Worm (Caenorhabditis elegans) whole organism, mixed stage, embryonic: Measurements from ENCODE around the gene mks-3.
A peak's percentile ranks its signal among the peaks of the same experiment; 100 is the strongest.

Experiments used
- M03D4.4 ChIP-seq: sonication (generic microtip); optimal IDR thresholded peaks from 2 replicates; lab custom pipeline; 2017; ENCODE audit warnings: mild to moderate bottlenecking, missing genetic modification characterization, missing compliant biosample characterization
- bed-3 ChIP-seq: fragments of 200-800 bp; sonication (Bioruptor generic); optimal IDR thresholded peaks from 3 replicates; lab custom pipeline; 2018; ENCODE audit warnings: mild to moderate bottlenecking, missing genetic modification characterization, moderate library complexity, missing compliant biosample characterization
- blmp-1 ChIP-seq: fragments of 150-350 bp; optimal IDR thresholded peaks from 2 replicates; lab custom pipeline; 2014; ENCODE audit warnings: missing biosample characterization, missing genetic modification characterization
- ceh-39 ChIP-seq: fragments of 150-350 bp; optimal IDR thresholded peaks from 2 replicates; lab custom pipeline; 2014; ENCODE audit warnings: missing biosample characterization, missing genetic modification characterization
- ceh-43 ChIP-seq: fragments of 200-800 bp; sonication (Bioruptor generic); optimal IDR thresholded peaks from 2 replicates; lab custom pipeline; 2018; ENCODE audit warnings: mild to moderate bottlenecking, missing genetic modification characterization, moderate library complexity, missing compliant biosample characterization
- ceh-83 ChIP-seq: fragments of 200-800 bp; sonication (Bioruptor generic); optimal IDR thresholded peaks from 2 replicates; lab custom pipeline; 2018; ENCODE audit warnings: mild to moderate bottlenecking, missing genetic modification characterization, missing compliant biosample characterization
- ces-1 ChIP-seq: fragments of 150-350 bp; optimal IDR thresholded peaks from 2 replicates; lab custom pipeline; 2014; ENCODE audit warnings: missing biosample characterization, missing genetic modification reagents, missing genetic modification characterization
- cnd-1 ChIP-seq: fragments of 200-800 bp; sonication (Bioruptor generic); optimal IDR thresholded peaks from 2 replicates; lab custom pipeline; 2018; ENCODE audit warnings: mild to moderate bottlenecking, missing genetic modification characterization, missing compliant biosample characterization
- drap-1 ChIP-seq: fragments of 200-800 bp; sonication (Bioruptor generic); optimal IDR thresholded peaks from 3 replicates; lab custom pipeline; 2018; ENCODE audit warnings: mild to moderate bottlenecking, missing genetic modification characterization, missing compliant biosample characterization
- elt-1 ChIP-seq: sonication (generic microtip); optimal IDR thresholded peaks from 2 replicates; lab custom pipeline; 2017; ENCODE audit warnings: missing genetic modification characterization, mild to moderate bottlenecking, missing compliant biosample characterization, antibody characterized with exemption, moderate library complexity, borderline replicate concordance; ENCODE audit not compliant: insufficient read depth
- elt-3 ChIP-seq: fragments of 150-350 bp; optimal IDR thresholded peaks from 2 replicates; lab custom pipeline; 2014; ENCODE audit warnings: missing biosample characterization, missing genetic modification characterization
- flh-1 ChIP-seq: fragments of 200-800 bp; sonication (Bioruptor generic); optimal IDR thresholded peaks from 2 replicates; lab custom pipeline; 2018; ENCODE audit warnings: mild to moderate bottlenecking, missing genetic modification characterization, moderate library complexity, missing compliant biosample characterization
- ham-2 ChIP-seq: fragments of 200-800 bp; sonication (Bioruptor generic); optimal IDR thresholded peaks from 2 replicates; lab custom pipeline; 2018; ENCODE audit warnings: mild to moderate bottlenecking, missing genetic modification characterization, missing compliant biosample characterization
- hlh-1 ChIP-seq: fragments of 150-350 bp; optimal IDR thresholded peaks from 2 replicates; lab custom pipeline; 2014; ENCODE audit warnings: missing biosample characterization, missing genetic modification reagents, missing genetic modification characterization
- lin-13 ChIP-seq: fragments of 150-350 bp; optimal IDR thresholded peaks from 2 replicates; lab custom pipeline; 2014; ENCODE audit warnings: missing biosample characterization, missing genetic modification characterization
- lin-32 ChIP-seq: fragments of 200-800 bp; sonication (Bioruptor generic); optimal IDR thresholded peaks from 2 replicates; lab custom pipeline; 2018; ENCODE audit warnings: mild to moderate bottlenecking, missing genetic modification characterization, missing compliant biosample characterization
- lsy-2 ChIP-seq: fragments of 150-350 bp; optimal IDR thresholded peaks from 2 replicates; lab custom pipeline; 2014; ENCODE audit warnings: missing biosample characterization, missing genetic modification characterization
- mab-5 ChIP-seq: fragments of 150-350 bp; optimal IDR thresholded peaks from 2 replicates; lab custom pipeline; 2014; ENCODE audit warnings: missing biosample characterization, missing genetic modification characterization
- mep-1 ChIP-seq: fragments of 150-350 bp; optimal IDR thresholded peaks from 2 replicates; lab custom pipeline; 2017; ENCODE audit warnings: missing biosample characterization, missing genetic modification reagents, missing genetic modification characterization, inconsistent platforms
- mls-2 ChIP-seq: sonication (generic microtip); optimal IDR thresholded peaks from 2 replicates; lab custom pipeline; 2016; ENCODE audit warnings: mild to moderate bottlenecking, missing genetic modification characterization, moderate library complexity, missing compliant biosample characterization
- nhr-12 ChIP-seq: fragments of 150-350 bp; optimal IDR thresholded peaks from 2 replicates; lab custom pipeline; 2014; ENCODE audit warnings: missing biosample characterization, missing genetic modification characterization
- nhr-2 ChIP-seq: fragments of 150-350 bp; optimal IDR thresholded peaks from 2 replicates; lab custom pipeline; 2014; ENCODE audit warnings: missing biosample characterization, missing genetic modification characterization
- nhr-237 ChIP-seq: fragments of 150-350 bp; optimal IDR thresholded peaks from 2 replicates; lab custom pipeline; 2014; ENCODE audit warnings: missing biosample characterization, missing genetic modification characterization
- nhr-28 ChIP-seq: fragments of 150-350 bp; optimal IDR thresholded peaks from 2 replicates; lab custom pipeline; 2014; ENCODE audit warnings: missing biosample characterization, missing genetic modification characterization
- nhr-76 ChIP-seq: sonication (generic microtip); optimal IDR thresholded peaks from 2 replicates; lab custom pipeline; 2017; ENCODE audit warnings: missing biosample characterization, missing genetic modification characterization
- pha-4 ChIP-seq: fragments of 150-350 bp; optimal IDR thresholded peaks from 2 replicates; lab custom pipeline; 2018; ENCODE audit warnings: missing biosample characterization, missing genetic modification reagents, missing genetic modification characterization
- sem-2 ChIP-seq: fragments of 200-800 bp; sonication (Bioruptor generic); optimal IDR thresholded peaks from 2 replicates; lab custom pipeline; 2018; ENCODE audit warnings: mild to moderate bottlenecking, missing genetic modification characterization, missing compliant biosample characterization
- snpc-4 ChIP-seq: fragments of 150-350 bp; optimal IDR thresholded peaks from 2 replicates; lab custom pipeline; 2014; ENCODE audit warnings: missing biosample characterization, missing genetic modification characterization
- sptf-1 ChIP-seq: sonication (generic microtip); optimal IDR thresholded peaks from 2 replicates; lab custom pipeline; 2017; ENCODE audit warnings: mild to moderate bottlenecking, missing genetic modification characterization, moderate library complexity, missing compliant biosample characterization
- tbx-8 ChIP-seq: fragments of 200-800 bp; sonication (Bioruptor generic); optimal IDR thresholded peaks from 2 replicates; lab custom pipeline; 2018; ENCODE audit warnings: mild to moderate bottlenecking, missing genetic modification characterization, moderate library complexity, missing compliant biosample characterization
- unc-120 ChIP-seq: sonication (generic microtip); optimal IDR thresholded peaks from 2 replicates; lab custom pipeline; 2017; ENCODE audit warnings: missing genetic modification characterization, missing compliant biosample characterization; ENCODE audit not compliant: poor library complexity, severe bottlenecking
- unc-39 ChIP-seq: fragments of 150-350 bp; optimal IDR thresholded peaks from 2 replicates; lab custom pipeline; 2014; ENCODE audit warnings: missing biosample characterization, missing genetic modification characterization
- unc-62 ChIP-seq: fragments of 150-350 bp; optimal IDR thresholded peaks from 2 replicates; lab custom pipeline; 2014; ENCODE audit warnings: missing biosample characterization, missing genetic modification reagents, missing genetic modification characterization
- zip-8 ChIP-seq: fragments of 150-350 bp; optimal IDR thresholded peaks from 2 replicates; lab custom pipeline; 2014; ENCODE audit warnings: missing biosample characterization, missing genetic modification characterization
- ztf-11 ChIP-seq: fragments of 150-350 bp; optimal IDR thresholded peaks from 2 replicates; lab custom pipeline; 2014; ENCODE audit warnings: missing biosample characterization, missing genetic modification characterization

mks-3 gene

ce11 chrII:7583555-7583954, at the start of gene mks-3:
mks-3 (minus strand) TSS chrII:7583655.
- TF ChIP-seq lsy-2 (tag; lab: Kevin White, UChicago) (no peak), ham-2 (GFP tag; lab: Kevin White, UChicago) (no peak), nhr-76 (no peak), nhr-28 (tag; lab: Kevin White, UChicago) (no peak)

ce11 chrII:7631677-7632210, 48.3 kb upstream of the mks-3 start:
- TF ChIP-seq sem-2 (GFP tag; lab: Kevin White, UChicago) (no peak), ces-1 (GFP tag; lab: Kevin White, UChicago) (peak; percentile 83), mep-1 (tag; lab: Kevin White, UChicago) (no peak), bed-3 (GFP tag; lab: Kevin White, UChicago) (no peak), zip-8 (no peak), lin-13 (tag; lab: Kevin White, UChicago) (no peak), ztf-11 (tag; lab: Kevin White, UChicago) (no peak)

ce11 chrII:7631171-7631570, 47.7 kb upstream of the mks-3 start:
- TF ChIP-seq mab-5 (tag; lab: Kevin White, UChicago) = no peak
- TF ChIP-seq ceh-39 = no peak
- no peak for TF ChIP-seq cnd-1
- no peak for TF ChIP-seq snpc-4 (tag; lab: Kevin White, UChicago)
- peak; percentile 95 for TF ChIP-seq ham-2 (GFP tag; lab: Kevin White, UChicago)
- TF ChIP-seq drap-1 (GFP tag; lab: Kevin White, UChicago) = no peak
- TF ChIP-seq lin-32 (GFP tag; lab: Kevin White, UChicago) = no peak
- no peak for TF ChIP-seq ceh-83
- no peak for TF ChIP-seq unc-120 (tag; lab: Kevin White, UChicago)
- no peak for TF ChIP-seq M03D4.4 (tag; lab: Kevin White, UChicago)
- TF ChIP-seq sptf-1 (tag; lab: Kevin White, UChicago) = no peak
- no peak for TF ChIP-seq mep-1 (tag; lab: Kevin White, UChicago)
- TF ChIP-seq lsy-2 (tag; lab: Kevin White, UChicago) = no peak
- TF ChIP-seq pha-4 (tag; lab: Kevin White, UChicago) = no peak
- peak; percentile 35 for TF ChIP-seq nhr-237
- TF ChIP-seq mls-2 = no peak
- TF ChIP-seq sem-2 (GFP tag; lab: Kevin White, UChicago) = no peak
- no peak for TF ChIP-seq tbx-8 (GFP tag; lab: Kevin White, UChicago)
- TF ChIP-seq hlh-1 (tag; lab: Kevin White, UChicago) = no peak
- peak; percentile 40 for TF ChIP-seq blmp-1 (tag; lab: Kevin White, UChicago)
- no peak for TF ChIP-seq ces-1 (GFP tag; lab: Kevin White, UChicago)
- TF ChIP-seq elt-1 (tag; lab: Kevin White, UChicago) = peak; percentile 40
- no peak for TF ChIP-seq ceh-43 (GFP tag; lab: Kevin White, UChicago)
- TF ChIP-seq nhr-76 = no peak
- TF ChIP-seq unc-39 (tag; lab: Kevin White, UChicago) = no peak
- TF ChIP-seq nhr-2 (tag; lab: Kevin White, UChicago) = no peak
- no peak for TF ChIP-seq zip-8
- TF ChIP-seq bed-3 (GFP tag; lab: Kevin White, UChicago) = no peak
- TF ChIP-seq unc-62 (GFP tag; lab: Kevin White, UChicago) = peak; percentile 39
- TF ChIP-seq nhr-28 (tag; lab: Kevin White, UChicago) = no peak
- TF ChIP-seq elt-3 = peak; percentile 53
- no peak for TF ChIP-seq ztf-11 (tag; lab: Kevin White, UChicago)
- no peak for TF ChIP-seq nhr-12 (tag; lab: Kevin White, UChicago)
- TF ChIP-seq lin-13 (tag; lab: Kevin White, UChicago) = no peak
- TF ChIP-seq flh-1 = no peak

ce11 chrII:7630052-7630451, 46.6 kb upstream of the mks-3 start:
- no peak for TF ChIP-seq sem-2 (GFP tag; lab: Kevin White, UChicago)
- no peak for TF ChIP-seq sptf-1 (tag; lab: Kevin White, UChicago)
- no peak for TF ChIP-seq cnd-1
- TF ChIP-seq ceh-43 (GFP tag; lab: Kevin White, UChicago) = no peak
- TF ChIP-seq nhr-28 (tag; lab: Kevin White, UChicago) = no peak
- TF ChIP-seq elt-1 (tag; lab: Kevin White, UChicago) = no peak
- TF ChIP-seq nhr-237 = no peak
- no peak for TF ChIP-seq lin-32 (GFP tag; lab: Kevin White, UChicago)
- no peak for TF ChIP-seq ztf-11 (tag; lab: Kevin White, UChicago)
- TF ChIP-seq nhr-12 (tag; lab: Kevin White, UChicago) = no peak
- TF ChIP-seq mls-2 = no peak
- no peak for TF ChIP-seq nhr-76
- TF ChIP-seq lsy-2 (tag; lab: Kevin White, UChicago) = no peak
- no peak for TF ChIP-seq elt-3
- TF ChIP-seq ham-2 (GFP tag; lab: Kevin White, UChicago) = no peak
- TF ChIP-seq nhr-2 (tag; lab: Kevin White, UChicago) = no peak
- no peak for TF ChIP-seq pha-4 (tag; lab: Kevin White, UChicago)
- no peak for TF ChIP-seq unc-39 (tag; lab: Kevin White, UChicago)
